Worm (Caenorhabditis elegans) whole organism, late embryonic: ENCODE measurements around the gene ser-1.

Experiments
- elt-2 ChIP-seq: sonication (generic microtip); optimal IDR thresholded peaks from 2 replicates; lab custom pipeline; 2016; ENCODE audit warnings: missing genetic modification reagents, missing genetic modification characterization, missing compliant biosample characterization
- hlh-13 ChIP-seq: fragments of 200-800 bp; sonication (Bioruptor generic); optimal IDR thresholded peaks from 2 replicates; lab custom pipeline; 2018; ENCODE audit warnings: mild to moderate bottlenecking, missing genetic modification characterization, missing compliant biosample characterization
- odd-2 ChIP-seq: sonication (generic microtip); optimal IDR thresholded peaks from 2 replicates; lab custom pipeline; 2017; ENCODE audit warnings: antibody characterized with exemption, mild to moderate bottlenecking, missing genetic modification characterization, missing compliant biosample characterization
- pag-3 ChIP-seq: sonication (generic microtip); optimal IDR thresholded peaks from 2 replicates; lab custom pipeline; 2016; ENCODE audit warnings: missing compliant biosample characterization, missing genetic modification characterization, borderline replicate concordance

DNA sequence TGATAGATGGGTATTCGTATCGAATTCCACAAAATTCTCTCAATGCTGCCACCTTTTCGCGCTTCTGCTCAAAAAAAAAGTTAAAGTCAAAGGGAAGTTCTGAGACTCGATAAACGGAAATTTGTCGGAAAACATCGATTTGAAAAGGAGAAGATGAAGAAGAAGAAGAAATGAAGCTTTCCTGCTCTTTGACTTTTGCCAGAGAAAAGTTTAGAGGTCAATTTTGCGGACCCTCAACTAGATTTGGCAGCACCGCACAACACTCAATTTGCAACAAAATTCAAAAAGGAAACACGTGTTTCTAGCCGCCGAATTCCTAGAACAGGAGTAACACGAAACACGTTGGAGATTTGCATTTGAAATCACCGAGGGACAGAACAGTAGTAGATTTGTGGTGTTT, 8.6 kb downstream of the ser-1 start:
- TF ChIP-seq odd-2 (tag; lab: Kevin White, UChicago) (no peak), pag-3 (no peak), elt-2 (no peak), hlh-13 (GFP tag; lab: Kevin White, UChicago) (no peak)
